Fruit fly (Drosophila melanogaster) whole organism, wandering third instar larva: Measurements from ENCODE around the gene CG7059.

Source experiments
- Abd-B ChIP-seq: fragments of >200 bp; optimal IDR thresholded peaks from 2 replicates; lab custom pipeline; 2017; ENCODE audit warnings: missing biosample characterization, missing genetic modification characterization
- HLH106 ChIP-seq: fragments of 200-800 bp; optimal IDR thresholded peaks from 3 replicates; lab custom pipeline; 2019; ENCODE audit warnings: missing biosample characterization, mild to moderate bottlenecking, missing genetic modification characterization, moderate library complexity
- Hnf4 ChIP-seq: fragments of 200-800 bp; sonication (Bioruptor generic); optimal IDR thresholded peaks from 2 replicates; lab custom pipeline; 2016; ENCODE audit warnings: missing biosample characterization, mild to moderate bottlenecking, missing genetic modification characterization
- Jra ChIP-seq: sonication (Bioruptor generic); optimal IDR thresholded peaks from 2 replicates; lab custom pipeline; 2016; ENCODE audit warnings: missing biosample characterization, missing genetic modification characterization
- Mio ChIP-seq: sonication (Bioruptor generic); optimal IDR thresholded peaks from 2 replicates; lab custom pipeline; 2016; ENCODE audit warnings: missing biosample characterization, missing genetic modification characterization
- N ChIP-seq: fragments of >200 bp; optimal IDR thresholded peaks from 2 replicates; lab custom pipeline; 2018; ENCODE audit warnings: missing biosample characterization, missing external identifiers, missing genetic modification characterization
- lola ChIP-seq: fragments of >200 bp; optimal IDR thresholded peaks from 2 replicates; lab custom pipeline; 2017; ENCODE audit warnings: missing biosample characterization, missing genetic modification characterization
- pan ChIP-seq: fragments of >200 bp; optimal IDR thresholded peaks from 2 replicates; lab custom pipeline; 2017
- rgr ChIP-seq: fragments of 200-800 bp; sonication (Bioruptor generic); optimal IDR thresholded peaks from 3 replicates; lab custom pipeline; 2016; ENCODE audit warnings: missing biosample characterization, mild to moderate bottlenecking, missing genetic modification characterization
- usp ChIP-seq: fragments of >200 bp; optimal IDR thresholded peaks from 2 replicates; lab custom pipeline; 2017; ENCODE audit warnings: missing biosample characterization, missing genetic modification characterization

dm6 chr3R:22367126-22368076, 22.2 kb upstream of the CG7059 start, which contains the start of the genes Polr3F and PyK:
- peak; percentile 28 for TF ChIP-seq HLH106
- no peak for TF ChIP-seq usp (GFP tag; lab: Kevin White, UChicago)
- peak; percentile 37 for TF ChIP-seq Hnf4
- no peak for TF ChIP-seq Mio
- no peak for TF ChIP-seq N
- TF ChIP-seq pan (lab: Kevin White, UChicago), result no peak
- no peak for TF ChIP-seq Abd-B (GFP tag; lab: Kevin White, UChicago)
- TF ChIP-seq Jra, result peak; percentile 19
- TF ChIP-seq lola (GFP tag; lab: Kevin White, UChicago), result no peak
- peak; percentile 8 for TF ChIP-seq rgr (GFP tag; lab: Kevin White, UChicago)
